Worm (Caenorhabditis elegans) whole organism, L4/young adult: ENCODE results near the gene C14B1.8.

ENCODE experiments used
- W03F9.2 ChIP-seq: fragments of 150-350 bp; optimal IDR thresholded peaks from 2 replicates; lab custom pipeline; 2014; ENCODE audit warnings: missing biosample characterization, missing genetic modification characterization
- dao-5 ChIP-seq: sonication (generic microtip); optimal IDR thresholded peaks from 2 replicates; lab custom pipeline; 2016; ENCODE audit warnings: missing genotype, missing genetic modification characterization, moderate library complexity, missing compliant biosample characterization
- him-1 ChIP-seq: sonication (generic microtip); optimal IDR thresholded peaks from 2 replicates; lab custom pipeline; 2016; ENCODE audit warnings: missing genotype, missing genetic modification reagents, missing genetic modification characterization, missing compliant biosample characterization

Gene C14B1.8

ce11 chrIII:3694572-3694971, 24.9 kb downstream of the C14B1.8 start, which contains the start of gene npr-15:
Gene npr-15 (minus strand): TSS chrIII:3694672.
- TF ChIP-seq him-1 (tag; lab: Kevin White, UChicago) (no peak), W03F9.2 (no peak), dao-5 (tag; lab: Kevin White, UChicago) (no peak)

ce11 chrIII:3692516-3692915, 27.0 kb downstream of the C14B1.8 start:
- TF ChIP-seq W03F9.2: no peak
- TF ChIP-seq dao-5 (tag; lab: Kevin White, UChicago): no peak
- no peak for TF ChIP-seq him-1 (tag; lab: Kevin White, UChicago)

- no peak for TF ChIP-seq W03F9.2
Measured at ce11 chrIII:3682869-3683403, 36.5 kb downstream of the C14B1.8 start.

DNA sequence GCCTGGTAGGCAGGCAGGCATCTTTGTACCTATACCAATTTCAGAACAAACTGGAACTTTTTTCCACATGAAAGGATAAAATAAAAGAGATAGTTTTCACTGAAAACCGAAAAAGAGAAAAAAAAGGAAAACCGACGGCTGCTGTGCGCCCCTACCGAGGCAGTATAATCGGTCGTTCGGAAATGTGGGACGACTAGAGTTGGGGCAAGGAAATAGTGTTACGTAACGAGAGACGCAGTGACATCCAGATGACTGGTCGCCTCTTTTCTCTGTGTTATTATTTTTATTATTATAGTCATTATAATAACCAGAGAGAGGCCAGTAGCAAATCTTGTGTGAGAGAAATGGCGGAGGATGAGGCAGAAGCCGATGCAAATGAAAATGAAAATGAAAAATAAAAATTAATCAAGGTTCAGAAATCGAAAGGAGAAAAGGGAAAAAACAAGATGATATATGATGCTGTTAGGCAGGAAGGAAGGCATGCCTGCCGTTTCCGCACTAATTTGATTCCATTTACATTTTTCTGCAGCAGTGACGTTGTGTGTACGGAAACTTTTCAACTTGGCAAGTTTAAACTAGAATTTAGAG, 38.0 kb downstream of the C14B1.8 start:
- TF ChIP-seq W03F9.2 (no peak), dao-5 (tag; lab: Kevin White, UChicago) (no peak), him-1 (tag; lab: Kevin White, UChicago) (no peak)

DNA sequence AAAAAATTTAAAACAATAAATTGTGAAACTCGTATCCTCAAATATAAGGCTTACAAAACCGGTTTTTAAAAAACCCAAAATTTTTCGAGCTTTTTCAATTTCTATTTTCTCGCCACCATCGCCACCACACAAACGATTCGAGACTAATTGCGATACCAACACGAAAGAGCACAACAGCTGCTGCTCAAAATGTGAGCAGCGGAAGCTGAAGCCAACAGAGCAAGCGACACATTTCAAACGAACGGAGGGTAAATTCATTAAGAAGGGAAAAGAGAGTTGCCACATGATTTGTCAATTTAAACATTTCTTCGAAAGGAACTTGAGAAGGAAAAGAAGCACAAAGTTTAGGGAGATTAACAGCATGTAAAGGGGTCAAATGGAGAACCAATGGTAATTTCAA, 40.4 kb downstream of the C14B1.8 start:
- no peak for TF ChIP-seq him-1 (tag; lab: Kevin White, UChicago)
- TF ChIP-seq dao-5 (tag; lab: Kevin White, UChicago): no peak
- no peak for TF ChIP-seq W03F9.2

DNA sequence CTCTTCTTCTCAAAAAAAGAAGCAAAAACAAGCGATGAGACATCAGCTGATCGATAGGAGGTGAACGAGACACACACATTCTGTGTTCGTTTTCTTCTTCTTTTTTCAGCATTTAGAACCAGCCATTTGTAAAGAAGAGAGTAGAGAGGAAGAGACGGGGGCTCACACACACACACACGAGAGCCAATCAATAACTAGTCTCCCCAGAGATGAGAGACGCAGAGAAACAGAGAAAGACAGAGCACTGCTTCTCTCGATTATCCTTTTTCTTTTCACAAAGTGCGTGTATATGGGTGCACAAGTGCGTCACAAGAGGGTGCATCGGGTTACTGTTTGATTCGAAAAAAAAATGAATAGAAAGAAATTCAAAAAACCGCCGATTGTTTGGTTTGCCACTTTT, 42.1 kb downstream of the C14B1.8 start:
- TF ChIP-seq W03F9.2 (no peak), him-1 (tag; lab: Kevin White, UChicago) (peak; percentile 92)

- TF ChIP-seq W03F9.2: no peak
Measured at ce11 chrIII:3675480-3675879, 44.0 kb downstream of the C14B1.8 start.

DNA sequence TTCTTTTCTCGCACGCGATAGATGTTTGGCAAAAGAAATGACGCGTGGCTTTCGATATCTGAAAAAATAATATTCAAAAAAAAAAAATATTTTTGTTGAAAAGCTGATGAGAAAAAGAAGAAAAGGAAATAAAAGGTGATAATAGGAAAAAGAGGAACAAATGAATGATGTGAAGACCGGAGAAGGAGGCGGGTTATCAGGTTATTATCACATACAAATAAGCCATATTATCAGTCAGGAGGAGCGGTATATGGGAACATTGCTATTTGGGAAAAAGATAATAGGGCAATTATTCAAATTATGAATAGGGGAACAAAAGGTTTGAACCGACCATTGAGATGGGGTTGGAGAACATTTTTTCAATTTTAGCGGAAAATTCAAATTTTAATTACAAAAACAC, 45.3 kb downstream of the C14B1.8 start:
- TF ChIP-seq W03F9.2 (no peak), dao-5 (tag; lab: Kevin White, UChicago) (no peak), him-1 (tag; lab: Kevin White, UChicago) (no peak)

ce11 chrIII:3672839-3673238, 46.6 kb downstream of the C14B1.8 start:
- no peak for TF ChIP-seq W03F9.2
- TF ChIP-seq dao-5 (tag; lab: Kevin White, UChicago): no peak
- TF ChIP-seq him-1 (tag; lab: Kevin White, UChicago): no peak

ce11 chrIII:3670984-3671383, 48.5 kb downstream of the C14B1.8 start:
- no peak for TF ChIP-seq dao-5 (tag; lab: Kevin White, UChicago)
- no peak for TF ChIP-seq him-1 (tag; lab: Kevin White, UChicago)
- TF ChIP-seq W03F9.2: no peak

DNA sequence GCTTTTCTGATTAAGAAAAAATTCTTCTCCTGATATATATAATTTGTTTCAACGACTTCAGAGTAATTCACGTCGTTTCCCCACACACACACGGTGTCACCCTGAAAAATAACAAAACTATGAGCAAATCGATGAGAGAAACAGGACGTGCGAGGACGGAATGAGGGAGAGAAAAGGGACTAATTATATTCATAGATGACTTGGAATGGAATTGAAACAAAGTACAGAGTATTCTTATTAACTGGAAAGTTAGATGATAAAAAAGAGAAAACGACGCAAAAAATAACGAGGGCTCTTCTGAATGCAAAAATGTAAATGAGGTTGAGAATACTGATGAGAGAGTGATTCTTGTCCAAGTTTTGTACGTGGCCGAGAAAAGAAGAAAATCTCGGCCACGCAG, 49.1 kb downstream of the C14B1.8 start, which contains the start of gene C46F11.6:
Gene C46F11.6, minus strand, starts transcription at position 101 of the 400 bp plus-strand sequence.
- no peak for TF ChIP-seq dao-5 (tag; lab: Kevin White, UChicago)
